Worm (Caenorhabditis elegans) whole organism, early embryonic: ENCODE results near the gene B0244.16.

ENCODE experiments used
- F13C5.2 ChIP-seq: sonication (generic microtip); optimal IDR thresholded peaks from 2 replicates; lab custom pipeline; 2017; ENCODE audit warnings: mild to moderate bottlenecking, missing genetic modification characterization, inconsistent platforms, missing compliant biosample characterization
- ama-1 ChIP-seq: fragments of 150-350 bp; optimal IDR thresholded peaks from 2 replicates; lab custom pipeline; 2014
- ets-7 ChIP-seq: sonication (generic microtip); optimal IDR thresholded peaks from 2 replicates; lab custom pipeline; 2016; ENCODE audit warnings: missing genotype, missing genetic modification characterization, missing compliant biosample characterization
- hnd-1 ChIP-seq: sonication (generic microtip); optimal IDR thresholded peaks from 2 replicates; lab custom pipeline; 2016; ENCODE audit warnings: missing genetic modification characterization, missing compliant biosample characterization
- tbx-11 ChIP-seq: fragments of 200-800 bp; sonication (Bioruptor generic); IDR thresholded peaks from 2 replicates; pipeline ENCODE4 v1.3.6; 2022; ENCODE audit warnings: missing genetic modification characterization, missing compliant biosample characterization
- tra-4 ChIP-seq: sonication (generic microtip); optimal IDR thresholded peaks from 2 replicates; lab custom pipeline; 2017; ENCODE audit warnings: missing genetic modification characterization, missing compliant biosample characterization

DNA sequence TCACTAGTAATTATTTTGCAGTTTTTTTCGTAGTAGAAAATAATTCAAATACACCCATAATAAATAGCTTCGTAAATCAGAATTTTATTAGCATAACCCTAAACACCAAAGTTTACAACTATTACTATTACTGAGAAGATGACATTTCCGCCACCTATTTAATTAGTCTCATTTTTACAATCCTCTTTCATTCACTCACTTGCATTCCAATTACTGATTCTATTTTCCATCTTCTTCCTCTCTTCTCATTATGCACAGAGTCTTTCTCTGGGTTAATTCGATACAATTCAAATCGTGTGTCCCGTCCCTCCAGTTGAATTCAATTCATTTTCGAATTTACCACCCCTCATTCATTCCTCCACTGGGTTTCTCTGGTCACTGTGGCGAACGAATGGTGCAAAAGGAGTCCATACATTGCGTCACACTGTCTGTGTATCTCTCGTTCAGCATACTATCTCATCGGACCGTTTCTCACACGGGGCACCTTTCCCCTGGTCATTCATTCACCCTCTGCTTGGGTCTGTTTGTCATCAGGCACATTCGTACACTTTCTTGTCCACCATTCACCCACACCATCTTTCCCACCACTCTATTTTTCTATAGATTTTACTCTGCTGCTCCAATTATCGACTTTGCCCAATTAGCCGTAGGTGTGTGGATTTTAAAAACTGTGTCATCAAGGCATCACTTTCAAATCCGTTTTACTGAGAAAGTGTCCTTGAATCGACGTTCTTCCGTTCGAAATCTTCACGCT is 20.3 kb upstream of the B0244.16 start:
- TF ChIP-seq F13C5.2 = no peak
- TF ChIP-seq tra-4 (tag; lab: Kevin White, UChicago) = no peak
- TF ChIP-seq ama-1 = no peak
- TF ChIP-seq tbx-11 (GFP tag; lab: Robert Waterston, UW) = no peak
- TF ChIP-seq hnd-1 (tag; lab: Kevin White, UChicago) = no peak
- no peak for TF ChIP-seq ets-7 (tag; lab: Kevin White, UChicago)
